Fruit fly (Drosophila melanogaster): Measurements from ENCODE around the gene Mst85C.

DNA sequence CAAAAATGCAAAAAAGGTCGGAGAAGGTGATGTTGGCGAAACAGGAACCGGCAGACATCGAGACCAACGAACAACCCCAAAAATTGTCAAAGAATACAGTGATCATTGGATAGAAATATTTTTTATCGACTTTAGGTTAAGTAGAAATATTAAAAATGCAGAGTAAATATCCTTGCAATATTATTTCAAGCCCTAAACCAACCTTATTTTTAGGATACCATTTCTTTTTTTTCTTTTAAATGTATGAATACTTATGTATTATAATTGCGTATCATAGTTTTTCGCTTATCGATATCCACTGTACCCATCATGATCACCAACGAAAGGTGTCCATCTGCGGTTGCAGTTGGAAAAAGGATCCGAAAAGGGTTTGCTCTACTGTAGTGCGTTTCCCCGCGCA, 13.2 kb upstream of the Mst85C start:
- no peak for TF ChIP-seq h (optimal IDR thresholded peaks at IDR 0.05)
- TF ChIP-seq Sin3A (optimal IDR thresholded peaks at IDR 0.05): no peak
